Worm (Caenorhabditis elegans) whole organism, L1 larva: ENCODE measurements around the gene clc-9.

Source experiments
- C04F5.9 ChIP-seq: sonication (generic microtip); optimal IDR thresholded peaks from 2 replicates; lab custom pipeline; 2016; ENCODE audit warnings: missing genetic modification characterization, missing compliant biosample characterization
- C34B4.2 ChIP-seq: sonication (generic microtip); optimal IDR thresholded peaks from 2 replicates; lab custom pipeline; 2017; ENCODE audit warnings: mild to moderate bottlenecking, missing genetic modification characterization, missing compliant biosample characterization
- F16B12.6 ChIP-seq: fragments of 150-350 bp; optimal IDR thresholded peaks from 2 replicates; lab custom pipeline; 2014; ENCODE audit warnings: missing biosample characterization, missing genetic modification characterization
- aha-1 ChIP-seq: fragments of 150-350 bp; optimal IDR thresholded peaks from 2 replicates; lab custom pipeline; 2014; ENCODE audit warnings: missing biosample characterization, missing genetic modification characterization
- aly-2 ChIP-seq: fragments of 150-350 bp; optimal IDR thresholded peaks from 2 replicates; lab custom pipeline; 2014; ENCODE audit warnings: missing biosample characterization, missing genetic modification characterization
- ceh-8 ChIP-seq: fragments of 200-800 bp; sonication (Bioruptor generic); optimal IDR thresholded peaks from 2 replicates; lab custom pipeline; 2018; ENCODE audit warnings: mild to moderate bottlenecking, missing genetic modification characterization, moderate library complexity, missing compliant biosample characterization
- ceh-82 ChIP-seq, 3 experiments: fragments of 150-350 bp in 1 of 3; sonication (generic microtip) in 2 of 3; optimal IDR thresholded peaks; 2 replicates each; lab custom pipeline; 2014 to 2017; ENCODE audit warnings: missing biosample characterization in 3 of 3, missing genetic modification characterization in 3 of 3
- ces-1 ChIP-seq: fragments of 150-350 bp; optimal IDR thresholded peaks from 2 replicates; lab custom pipeline; 2014; ENCODE audit warnings: missing biosample characterization, missing genetic modification reagents, missing genetic modification characterization
- dpl-1 ChIP-seq, 3 experiments: fragments of 150-350 bp in 2 of 3; sonication (generic microtip) in 1 of 3; optimal IDR thresholded peaks; 2 replicates each; lab custom pipeline; 2014 to 2017; ENCODE audit warnings: missing biosample characterization in 3 of 3, missing genetic modification characterization in 3 of 3, missing genetic modification reagents in 3 of 3
- dsc-1 ChIP-seq: sonication (generic microtip); optimal IDR thresholded peaks from 2 replicates; lab custom pipeline; 2016; ENCODE audit warnings: mild to moderate bottlenecking, missing genetic modification characterization, missing compliant biosample characterization
- egl-13 ChIP-seq: sonication (generic microtip); optimal IDR thresholded peaks from 2 replicates; lab custom pipeline; 2016; ENCODE audit warnings: missing genotype, missing genetic modification reagents, missing genetic modification characterization, missing compliant biosample characterization
- egl-27 ChIP-seq, 2 experiments: fragments of 150-350 bp in 1 of 2; sonication (generic microtip); optimal IDR thresholded peaks; 3 replicates each; lab custom pipeline; 2017 to 2018; ENCODE audit warnings: missing biosample characterization in 2 of 2, missing genetic modification characterization in 2 of 2, missing genetic modification reagents in 2 of 2
- elt-2 ChIP-seq: sonication (generic microtip); optimal IDR thresholded peaks from 2 replicates; lab custom pipeline; 2016; ENCODE audit warnings: missing genetic modification characterization, mild to moderate bottlenecking, inconsistent platforms, missing compliant biosample characterization, missing genetic modification reagents
- elt-3 ChIP-seq, 6 experiments: fragments of 150-350 bp in 1 of 6; sonication (generic microtip); optimal IDR thresholded peaks; 2 replicates each; lab custom pipeline; 2017 to 2018; ENCODE audit warnings: missing biosample characterization in 6 of 6, missing genetic modification characterization in 6 of 6, inconsistent platforms in 1 of 6
- fkh-10 ChIP-seq: sonication (generic microtip); optimal IDR thresholded peaks from 2 replicates; lab custom pipeline; 2017; ENCODE audit warnings: missing biosample characterization, missing genetic modification reagents, missing genetic modification characterization
- fkh-4 ChIP-seq: sonication (generic microtip); optimal IDR thresholded peaks from 2 replicates; lab custom pipeline; 2016; ENCODE audit warnings: missing compliant biosample characterization, missing genetic modification characterization, borderline replicate concordance
- grh-1 ChIP-seq: fragments of 200-800 bp; sonication (Bioruptor generic); IDR thresholded peaks from 2 replicates; pipeline ENCODE4 v1.3.6; 2022; ENCODE audit warnings: missing genetic modification reagents, missing genetic modification characterization, missing compliant biosample characterization
- hlh-4 ChIP-seq: sonication (generic microtip); optimal IDR thresholded peaks from 2 replicates; lab custom pipeline; 2016; ENCODE audit warnings: mild to moderate bottlenecking, missing genetic modification characterization, missing compliant biosample characterization
- hpl-2 ChIP-seq: fragments of 150-350 bp; optimal IDR thresholded peaks from 2 replicates; lab custom pipeline; 2014; ENCODE audit warnings: missing biosample characterization, missing genetic modification reagents, missing genetic modification characterization
- irx-1 ChIP-seq: sonication (generic microtip); optimal IDR thresholded peaks from 2 replicates; lab custom pipeline; 2016; ENCODE audit warnings: missing genetic modification characterization, missing compliant biosample characterization
- jun-1 ChIP-seq: fragments of 150-350 bp; optimal IDR thresholded peaks from 2 replicates; lab custom pipeline; 2014; ENCODE audit warnings: missing biosample characterization, missing genetic modification reagents, missing genetic modification characterization
- lin-13 ChIP-seq: fragments of 150-350 bp; optimal IDR thresholded peaks from 2 replicates; lab custom pipeline; 2014; ENCODE audit warnings: missing biosample characterization, missing genetic modification reagents, missing genetic modification characterization
- lin-14 ChIP-seq: fragments of 200-800 bp; sonication (Bioruptor generic); optimal IDR thresholded peaks from 2 replicates; lab custom pipeline; 2018; ENCODE audit warnings: mild to moderate bottlenecking, missing genetic modification characterization, moderate library complexity, missing compliant biosample characterization
- lin-35 ChIP-seq, 2 experiments: fragments of 150-350 bp; optimal IDR thresholded peaks; 2 replicates each; lab custom pipeline; 2014; ENCODE audit warnings: missing biosample characterization in 2 of 2, missing genetic modification characterization in 2 of 2, missing genetic modification reagents in 2 of 2
- lin-39 ChIP-seq: fragments of 150-350 bp; optimal IDR thresholded peaks from 2 replicates; lab custom pipeline; 2014; ENCODE audit warnings: missing biosample characterization, missing genetic modification reagents, missing genetic modification characterization
- lsy-2 ChIP-seq, 2 experiments: fragments of 150-350 bp; optimal IDR thresholded peaks; 2 replicates each; lab custom pipeline; 2014; ENCODE audit warnings: missing biosample characterization in 2 of 2, missing genetic modification characterization in 2 of 2
- mdl-1 ChIP-seq, 2 experiments: fragments of 150-350 bp; optimal IDR thresholded peaks; 2 replicates each; lab custom pipeline; 2014 to 2017; ENCODE audit warnings: missing biosample characterization in 2 of 2, missing genetic modification characterization in 2 of 2, inconsistent platforms in 1 of 2
- mef-2 ChIP-seq: fragments of 150-350 bp; optimal IDR thresholded peaks from 2 replicates; lab custom pipeline; 2014; ENCODE audit warnings: missing biosample characterization, missing genetic modification characterization
- mep-1 ChIP-seq: fragments of 150-350 bp; optimal IDR thresholded peaks from 2 replicates; lab custom pipeline; 2014; ENCODE audit warnings: missing biosample characterization, missing genetic modification characterization
- nhr-19 ChIP-seq: fragments of 200-800 bp; sonication (Bioruptor generic); conservative IDR thresholded peaks from 2 replicates; pipeline ENCODE4 v1.3.6; 2022; ENCODE audit warnings: missing genetic modification characterization, missing compliant biosample characterization
- nhr-47 ChIP-seq: sonication (generic microtip); optimal IDR thresholded peaks from 2 replicates; lab custom pipeline; 2016; ENCODE audit warnings: mild to moderate bottlenecking, missing genetic modification characterization, moderate library complexity, missing compliant biosample characterization
- nhr-71 ChIP-seq: sonication (generic microtip); optimal IDR thresholded peaks from 2 replicates; lab custom pipeline; 2016; ENCODE audit warnings: mild to moderate bottlenecking, missing genetic modification characterization, moderate library complexity, missing compliant biosample characterization
- pag-3 ChIP-seq: sonication (generic microtip); optimal IDR thresholded peaks from 2 replicates; lab custom pipeline; 2017; ENCODE audit warnings: missing genetic modification characterization, mild to moderate bottlenecking, missing compliant biosample characterization, antibody characterized with exemption, borderline replicate concordance; ENCODE audit not compliant: insufficient read depth
- pax-3 ChIP-seq: fragments of 200-800 bp; sonication (Bioruptor generic); optimal IDR thresholded peaks from 2 replicates; lab custom pipeline; 2018; ENCODE audit warnings: mild to moderate bottlenecking, missing genetic modification characterization, moderate library complexity, missing compliant biosample characterization
- rnt-1 ChIP-seq: sonication (generic microtip); optimal IDR thresholded peaks from 2 replicates; lab custom pipeline; 2016; ENCODE audit warnings: mild to moderate bottlenecking, missing genetic modification characterization, moderate library complexity, missing compliant biosample characterization
- skn-1 ChIP-seq: fragments of 150-350 bp; optimal IDR thresholded peaks from 2 replicates; lab custom pipeline; 2014; ENCODE audit warnings: missing biosample characterization, missing genetic modification characterization
- snpc-4 ChIP-seq: fragments of 150-350 bp; optimal IDR thresholded peaks from 2 replicates; lab custom pipeline; 2014; ENCODE audit warnings: missing biosample characterization, missing genetic modification characterization
- snu-23 ChIP-seq: sonication (generic microtip); optimal IDR thresholded peaks from 2 replicates; lab custom pipeline; 2016; ENCODE audit warnings: missing genetic modification characterization, missing compliant biosample characterization
- sptf-1 ChIP-seq: fragments of 150-350 bp; optimal IDR thresholded peaks from 2 replicates; lab custom pipeline; 2014; ENCODE audit warnings: missing biosample characterization, missing genetic modification characterization
- swsn-7 ChIP-seq: sonication (generic microtip); optimal IDR thresholded peaks from 2 replicates; lab custom pipeline; 2016; ENCODE audit warnings: missing genetic modification characterization, missing compliant biosample characterization
- tlp-1 ChIP-seq: fragments of 150-350 bp; optimal IDR thresholded peaks from 2 replicates; lab custom pipeline; 2014; ENCODE audit warnings: missing biosample characterization, missing genetic modification characterization
- unc-130 ChIP-seq: fragments of 150-350 bp; optimal IDR thresholded peaks from 2 replicates; lab custom pipeline; 2017; ENCODE audit warnings: missing biosample characterization, missing genetic modification characterization, inconsistent platforms
- unc-30 ChIP-seq: sonication (generic microtip); optimal IDR thresholded peaks from 2 replicates; lab custom pipeline; 2017; ENCODE audit warnings: missing biosample characterization, missing genetic modification characterization
- unc-62 ChIP-seq: fragments of 150-350 bp; optimal IDR thresholded peaks from 2 replicates; lab custom pipeline; 2014; ENCODE audit warnings: missing biosample characterization, missing genetic modification reagents, missing genetic modification characterization
- vab-15 ChIP-seq: sonication (generic microtip); optimal IDR thresholded peaks from 2 replicates; lab custom pipeline; 2017; ENCODE audit warnings: missing genotype, mild to moderate bottlenecking, missing genetic modification characterization, missing compliant biosample characterization
- xbp-1 ChIP-seq: sonication (generic microtip); optimal IDR thresholded peaks from 2 replicates; lab custom pipeline; 2016; ENCODE audit warnings: missing genetic modification characterization, missing compliant biosample characterization

clc-9 gene

ce11 chrIV:11110995-11111619 is 1.6 kb upstream of the clc-9 start, which contains the start of gene rps-5 (continued):
- TF ChIP-seq snpc-4 (peak; percentile 35), snu-23 (peak; percentile 80), swsn-7 (tag; lab: Kevin White, UChicago) (peak; percentile 61), mdl-1 (tag; optimal IDR thresholded peaks at IDR 0.05; lab: Kevin White, UChicago) (peak in 1 of 2 experiments; percentile 50), ceh-8 (no peak), elt-3 (tag; optimal IDR thresholded peaks at IDR 0.05; lab: Kevin White, UChicago) (peak in 1 of 6 experiments; percentile 11), lin-35 (GFP tag; optimal IDR thresholded peaks at IDR 0.05; lab: Kevin White, UChicago) (peak; percentile 80 to 92), dpl-1 (GFP tag; optimal IDR thresholded peaks at IDR 0.05; lab: Kevin White, UChicago) (peak; percentile 78 to 85 (median 84)), dsc-1 (tag; lab: Kevin White, UChicago) (peak; percentile 37), mef-2 (tag; lab: Kevin White, UChicago) (no peak), fkh-4 (no peak), xbp-1 (tag; lab: Kevin White, UChicago) (peak; percentile 89), hpl-2 (GFP tag; lab: Kevin White, UChicago) (no peak), pax-3 (tag; lab: Kevin White, UChicago) (no peak), grh-1 (GFP tag; lab: Robert Waterston, UW) (no peak), nhr-47 (tag; lab: Kevin White, UChicago) (peak; percentile 70), egl-13 (tag; lab: Kevin White, UChicago) (no peak)

ce11 chrIV:11111898-11112297 is 843 bp upstream of the clc-9 start:
- TF ChIP-seq fkh-10 (no peak), C04F5.9 (no peak), xbp-1 (tag; lab: Kevin White, UChicago) (peak; percentile 51), lin-14 (GFP tag; lab: Kevin White, UChicago) (peak; percentile 46), lsy-2 (tag; optimal IDR thresholded peaks at IDR 0.05; lab: Kevin White, UChicago) (peak in 1 of 2 experiments; percentile 42), rnt-1 (peak; percentile 62), ces-1 (GFP tag; lab: Kevin White, UChicago) (no peak), elt-2 (no peak), nhr-71 (tag; lab: Kevin White, UChicago) (peak; percentile 47), unc-130 (tag; lab: Kevin White, UChicago) (peak; percentile 55), hlh-4 (tag; lab: Kevin White, UChicago) (no peak), tlp-1 (no peak), snu-23 (peak; percentile 17), aly-2 (tag; lab: Kevin White, UChicago) (no peak)

DNA sequence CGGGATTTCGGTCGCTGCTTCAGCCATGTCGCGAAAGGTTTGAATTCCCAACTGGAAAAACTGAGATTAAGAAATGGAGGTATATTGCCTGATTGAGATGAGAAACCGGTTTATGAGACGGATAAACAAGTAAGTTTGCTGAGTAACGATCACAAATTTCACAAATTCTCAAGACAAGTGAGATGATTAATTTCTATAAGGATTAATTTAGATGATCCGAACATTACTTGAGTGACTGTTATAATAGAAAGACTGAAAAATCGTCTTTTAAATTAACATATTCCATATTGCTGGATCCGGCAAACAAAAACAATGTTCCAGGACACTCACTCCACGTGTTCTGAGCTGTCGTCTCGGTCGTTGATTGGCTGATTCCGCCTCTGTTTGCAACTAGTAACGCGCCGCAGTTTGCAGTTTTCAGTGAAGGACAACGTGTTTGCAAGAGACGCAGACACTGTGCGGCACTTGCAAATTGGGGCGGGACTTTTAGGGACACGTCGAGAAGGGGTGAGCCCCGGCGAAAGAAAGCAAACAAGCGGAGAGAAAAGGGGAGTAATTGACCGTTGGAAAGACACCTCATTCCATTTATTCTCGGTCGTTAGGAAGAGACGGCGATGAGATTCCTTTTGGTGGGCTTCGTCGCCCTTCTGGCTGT is 6.2 kb downstream of the clc-9 start, which contains the start of the genes imp-2 and enpl-1:
imp-2 (minus strand) TSS at position 51 of the 655 bp plus-strand sequence.
enpl-1 (plus strand) TSS at position 462 of the 655 bp plus-strand sequence.
- TF ChIP-seq elt-2 (peak; percentile 72), ceh-82 (tag; optimal IDR thresholded peaks at IDR 0.05; lab: Kevin White, UChicago) (peak; percentile 77 to 91 (median 88)), irx-1 (tag; lab: Kevin White, UChicago) (peak; percentile 81), sptf-1 (no peak), rnt-1 (peak; percentile 91), egl-27 (tag; optimal IDR thresholded peaks at IDR 0.05; lab: Kevin White, UChicago) (peak; percentile 30 to 31), lin-13 (GFP tag; lab: Kevin White, UChicago) (peak; percentile 92), unc-30 (tag; lab: Kevin White, UChicago) (no peak), nhr-47 (tag; lab: Kevin White, UChicago) (peak; percentile 94), lsy-2 (tag; optimal IDR thresholded peaks at IDR 0.05; lab: Kevin White, UChicago) (peak; percentile 94 to 97), aha-1 (tag; lab: Kevin White, UChicago) (no peak), unc-62 (GFP tag; lab: Kevin White, UChicago) (no peak), jun-1 (tag; lab: Kevin White, UChicago) (peak; percentile 86), skn-1 (tag; lab: Kevin White, UChicago) (peak; percentile 77), vab-15 (peak; percentile 55), F16B12.6 (tag; lab: Kevin White, UChicago) (peak; percentile 56), C04F5.9 (peak; percentile 59), tlp-1 (no peak), dsc-1 (tag; lab: Kevin White, UChicago) (peak; percentile 85), nhr-71 (tag; lab: Kevin White, UChicago) (peak; percentile 97), lin-39 (peak; percentile 72), mep-1 (peak; percentile 88), pag-3 (no peak), C34B4.2 (tag; lab: Kevin White, UChicago) (peak; percentile 42), nhr-19 (GFP tag; lab: Robert Waterston, UW) (peak; percentile 93)
